Fruit fly (Drosophila melanogaster): ENCODE measurements around the gene muc.

muc gene

dm6 chr2L:7395813-7396212 lies 30.9 kb upstream of the muc start (continued):
- TF ChIP-seq twi (tag; optimal IDR thresholded peaks at IDR 0.05): no peak
- no peak for TF ChIP-seq corto (GFP tag; optimal IDR thresholded peaks at IDR 0.05)
- no peak for TF ChIP-seq bbx (GFP tag; IDR thresholded peaks at IDR 0.05; ENCODE audit: partially characterized antibody)
- no peak for TF ChIP-seq CG7745 (tag; optimal IDR thresholded peaks at IDR 0.05)
- peak; percentile 53 for TF ChIP-seq CG9932 (GFP tag; IDR thresholded peaks at IDR 0.05)
- peak; percentile 24; the same call in 1 of the 2 replicates for TF ChIP-seq CG32532 (GFP tag; IDR thresholded peaks at IDR 0.05)
- TF ChIP-seq dm (GFP tag; optimal IDR thresholded peaks at IDR 0.05): no peak
- TF ChIP-seq CG10321 (GFP tag; IDR thresholded peaks at IDR 0.05): no peak
- TF ChIP-seq sens-2 (GFP tag; IDR thresholded peaks at IDR 0.05): no peak
- TF ChIP-seq CG3065 (GFP tag; optimal IDR thresholded peaks at IDR 0.05): no peak
- TF ChIP-seq CG12744 (GFP tag; optimal IDR thresholded peaks at IDR 0.05): no peak
- peak; percentile 49 for TF ChIP-seq az2 (GFP tag; optimal IDR thresholded peaks at IDR 0.05)
- TF ChIP-seq CG1602 (GFP tag; optimal IDR thresholded peaks at IDR 0.05): peak; percentile 3
- no peak for TF ChIP-seq odd (GFP tag; optimal IDR thresholded peaks at IDR 0.05)
- TF ChIP-seq HLH3B (GFP tag; IDR thresholded peaks at IDR 0.05): peak; percentile 57
- TF ChIP-seq CG15479 (GFP tag; optimal IDR thresholded peaks at IDR 0.05): no peak
- TF ChIP-seq Rfx (GFP tag; IDR thresholded peaks at IDR 0.05): peak; percentile 71
- no peak for TF ChIP-seq CG4424 (GFP tag; optimal IDR thresholded peaks at IDR 0.05)
- TF ChIP-seq HmgD (GFP tag; optimal IDR thresholded peaks at IDR 0.05): no peak
- no peak for TF ChIP-seq CG2202 (tag; optimal IDR thresholded peaks at IDR 0.05)
- TF ChIP-seq CG3407 (GFP tag; optimal IDR thresholded peaks at IDR 0.05): peak; percentile 4
- no peak for TF ChIP-seq sr (GFP tag; IDR thresholded peaks at IDR 0.05)
- TF ChIP-seq hkb (optimal IDR thresholded peaks at IDR 0.05): no peak
- peak; percentile 66 for TF ChIP-seq hkb (GFP tag; IDR thresholded peaks at IDR 0.05)
- TF ChIP-seq sug (tag; optimal IDR thresholded peaks at IDR 0.05): peak; percentile 23
- TF ChIP-seq btn (GFP tag; optimal IDR thresholded peaks at IDR 0.05): no peak
- TF ChIP-seq CG31224 (GFP tag; IDR thresholded peaks at IDR 0.05): 0 out of 2 replicates have a peak, but pooled peaks have one; percentile 36
- no peak for TF ChIP-seq fru (optimal IDR thresholded peaks at IDR 0.05)
- TF ChIP-seq tup (GFP tag; optimal IDR thresholded peaks at IDR 0.05): no peak
- no peak for TF ChIP-seq chif (GFP tag; optimal IDR thresholded peaks at IDR 0.05)
- no peak for TF ChIP-seq gt (GFP tag; IDR thresholded peaks at IDR 0.05)
- no peak for TF ChIP-seq crol (GFP tag; IDR thresholded peaks at IDR 0.05)
- TF ChIP-seq inv (GFP tag; IDR thresholded peaks at IDR 0.05; ENCODE audit: partially characterized antibody): no peak
- no peak for TF ChIP-seq crc (GFP tag; optimal IDR thresholded peaks at IDR 0.05)
- no peak for TF ChIP-seq luna (GFP tag; optimal IDR thresholded peaks at IDR 0.05)
- TF ChIP-seq CG31388 (GFP tag; optimal IDR thresholded peaks at IDR 0.05): no peak
- peak; percentile 17 for TF ChIP-seq scrt (GFP tag; optimal IDR thresholded peaks at IDR 0.05)
- TF ChIP-seq CG8388 (GFP tag; optimal IDR thresholded peaks at IDR 0.05): peak; percentile 57
- no peak for TF ChIP-seq chinmo (GFP tag; IDR thresholded peaks at IDR 0.05; ENCODE audit: partially characterized antibody)
- no peak for TF ChIP-seq CG17912 (GFP tag; optimal IDR thresholded peaks at IDR 0.05)
- TF ChIP-seq mirr (GFP tag; optimal IDR thresholded peaks at IDR 0.05): no peak
- TF ChIP-seq Ptx1 (GFP tag; IDR thresholded peaks at IDR 0.05): peak; percentile 83
- no peak for TF ChIP-seq CG14860 (GFP tag; IDR thresholded peaks at IDR 0.05; ENCODE audit: partially characterized antibody)
- TF ChIP-seq lola (GFP tag; optimal IDR thresholded peaks at IDR 0.05): no peak
- peak; percentile 20 for TF ChIP-seq CG4820 (GFP tag; optimal IDR thresholded peaks at IDR 0.05)
- no peak for TF ChIP-seq NC2α (GFP tag; optimal IDR thresholded peaks at IDR 0.05)
- TF ChIP-seq CG4707 (GFP tag; optimal IDR thresholded peaks at IDR 0.05): no peak
- TF ChIP-seq CG14667 (GFP tag; IDR thresholded peaks at IDR 0.05): peak; percentile 30; the same call in 1 of the 2 replicates
- peak; percentile 52; the same call in 2 of the 3 replicates for TF ChIP-seq Aef1 (GFP tag; IDR thresholded peaks at IDR 0.05)
- TF ChIP-seq vfl (GFP tag; optimal IDR thresholded peaks at IDR 0.05): no peak
- no peak for TF ChIP-seq CG7357 (GFP tag; IDR thresholded peaks at IDR 0.05)
- TF ChIP-seq dimm (GFP tag; IDR thresholded peaks at IDR 0.05): no peak
- TF ChIP-seq CG16813 (GFP tag; IDR thresholded peaks at IDR 0.05; ENCODE audit: partially characterized antibody): no peak

Measured in whole organism, embryonic.